Worm (Caenorhabditis elegans): ENCODE data around the gene C06E1.11.

The C06E1.11 gene

ce11 chrIII:8609683-8610082 lies 6.8 kb downstream of the C06E1.11 start, which contains the start of gene C06E1.9:
TSS of gene C06E1.9 (minus strand) at chrIII:8609783.
- no peak for TF ChIP-seq K09A11.1 (tag; optimal IDR thresholded peaks at IDR 0.05; ENCODE audit: insufficient read depth)
- TF ChIP-seq ref-2 (tag; optimal IDR thresholded peaks at IDR 0.05), result no peak
- no peak for TF ChIP-seq ceh-22 (tag; optimal IDR thresholded peaks at IDR 0.05)
- TF ChIP-seq madf-2 (tag; optimal IDR thresholded peaks at IDR 0.05), result no peak
- TF ChIP-seq ceh-2 (tag; optimal IDR thresholded peaks at IDR 0.05), result no peak
- no peak for TF ChIP-seq unc-55 (GFP tag; optimal IDR thresholded peaks at IDR 0.05)
- TF ChIP-seq fkh-6 (tag; optimal IDR thresholded peaks at IDR 0.05), result no peak
- TF ChIP-seq ceh-9 (tag; optimal IDR thresholded peaks at IDR 0.05), result no peak
- no peak for TF ChIP-seq C38D4.7 (GFP tag; optimal IDR thresholded peaks at IDR 0.05)
- no peak for TF ChIP-seq ets-4 (tag; optimal IDR thresholded peaks at IDR 0.05)

DNA sequence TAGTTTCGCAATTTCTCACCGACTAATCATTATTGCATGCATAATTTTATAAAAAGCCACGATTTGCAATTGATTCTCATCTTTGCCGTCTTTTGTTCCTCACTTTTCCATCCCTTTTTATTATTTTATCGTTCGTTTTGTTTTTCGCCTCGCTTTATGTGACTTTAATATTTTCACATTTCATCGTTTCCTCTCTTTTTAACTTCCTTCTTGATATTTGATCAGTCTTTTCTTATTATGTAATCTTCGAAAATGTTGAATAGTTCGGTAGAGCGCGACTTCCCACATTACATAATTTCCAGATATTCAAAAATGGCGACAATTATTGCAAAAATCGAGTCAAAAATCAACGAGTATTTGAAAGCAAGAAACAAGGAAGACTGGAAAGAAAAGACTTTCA lies 11.0 kb downstream of the C06E1.11 start, which contains the start of gene C06E1.1:
C06E1.1 (plus strand) TSS at position 301 of the 400 bp plus-strand sequence.
- TF ChIP-seq ref-2 (tag; optimal IDR thresholded peaks at IDR 0.05) (no peak), hlh-15 (tag; optimal IDR thresholded peaks at IDR 0.05) (no peak), unc-3 (GFP tag; conservative IDR thresholded peaks at IDR 0.05) (no peak), unc-3 (tag; optimal IDR thresholded peaks at IDR 0.05) (no peak), F13H6.1 (tag; optimal IDR thresholded peaks at IDR 0.05) (no peak), hlh-30 (tag; optimal IDR thresholded peaks at IDR 0.05; ENCODE audit: insufficient read depth) (no peak), ceh-31 (tag; optimal IDR thresholded peaks at IDR 0.05) (no peak), hlh-6 (tag; optimal IDR thresholded peaks at IDR 0.05) (no peak), fkh-6 (tag; optimal IDR thresholded peaks at IDR 0.05) (no peak), nhr-11 (tag; optimal IDR thresholded peaks at IDR 0.05) (no peak), ceh-22 (tag; optimal IDR thresholded peaks at IDR 0.05) (no peak), tbx-7 (tag; optimal IDR thresholded peaks at IDR 0.05) (no peak), pha-4 (tag; optimal IDR thresholded peaks at IDR 0.05) (no peak), ceh-14 (tag; optimal IDR thresholded peaks at IDR 0.05) (no peak), K09A11.1 (tag; optimal IDR thresholded peaks at IDR 0.05; ENCODE audit: insufficient read depth) (no peak)

ce11 chrIII:8602148-8602547 lies 14.3 kb downstream of the C06E1.11 start:
- TF ChIP-seq hlh-30 (tag; optimal IDR thresholded peaks at IDR 0.05; ENCODE audit: insufficient read depth) (no peak), Y22D7AL.16 (tag; optimal IDR thresholded peaks at IDR 0.05) (no peak), lin-11 (tag; optimal IDR thresholded peaks at IDR 0.05) (no peak), K02D7.2 (tag; optimal IDR thresholded peaks at IDR 0.05) (no peak), C08G9.2 (tag; optimal IDR thresholded peaks at IDR 0.05) (no peak), elt-2 (tag; optimal IDR thresholded peaks at IDR 0.05) (no peak), hlh-13 (GFP tag; optimal IDR thresholded peaks at IDR 0.05) (no peak), unc-55 (GFP tag; optimal IDR thresholded peaks at IDR 0.05) (no peak), pha-2 (tag; optimal IDR thresholded peaks at IDR 0.05) (no peak), sox-4 (tag; optimal IDR thresholded peaks at IDR 0.05) (no peak), ahr-1 (tag; optimal IDR thresholded peaks at IDR 0.05) (no peak), pha-4 (tag; optimal IDR thresholded peaks at IDR 0.05) (no peak), pros-1 (tag; optimal IDR thresholded peaks at IDR 0.05) (no peak), ceh-24 (tag; optimal IDR thresholded peaks at IDR 0.05) (no peak)

DNA sequence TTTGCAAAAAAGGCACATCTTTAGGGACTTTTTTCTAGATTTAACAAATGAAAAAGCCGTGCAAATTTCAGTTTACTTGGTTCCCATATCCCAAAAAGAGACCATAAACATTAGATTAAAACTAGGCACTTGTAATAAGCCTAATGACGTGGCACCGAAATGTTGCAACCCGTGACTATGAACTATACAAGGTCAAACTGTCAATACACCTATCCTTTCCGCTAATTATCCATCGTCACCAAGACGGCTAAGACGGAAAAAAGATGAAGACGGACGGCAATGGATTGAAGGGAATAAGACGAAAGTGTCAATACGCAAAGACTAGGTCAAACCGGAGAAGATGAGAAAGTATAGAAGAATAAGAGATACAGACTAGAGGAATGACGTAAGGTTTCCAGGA lies 17.5 kb downstream of the C06E1.11 start:
- TF ChIP-seq ceh-2 (tag; optimal IDR thresholded peaks at IDR 0.05), result no peak
- no peak for TF ChIP-seq ceh-31 (tag; optimal IDR thresholded peaks at IDR 0.05)
- TF ChIP-seq fkh-6 (tag; optimal IDR thresholded peaks at IDR 0.05), result no peak
- TF ChIP-seq hlh-13 (GFP tag; optimal IDR thresholded peaks at IDR 0.05), result no peak
- TF ChIP-seq sdc-2 (tag; optimal IDR thresholded peaks at IDR 0.05), result no peak
- TF ChIP-seq hlh-15 (tag; optimal IDR thresholded peaks at IDR 0.05), result no peak
- no peak for TF ChIP-seq pha-2 (tag; optimal IDR thresholded peaks at IDR 0.05)
- no peak for TF ChIP-seq rnt-1 (tag; optimal IDR thresholded peaks at IDR 0.05)

DNA sequence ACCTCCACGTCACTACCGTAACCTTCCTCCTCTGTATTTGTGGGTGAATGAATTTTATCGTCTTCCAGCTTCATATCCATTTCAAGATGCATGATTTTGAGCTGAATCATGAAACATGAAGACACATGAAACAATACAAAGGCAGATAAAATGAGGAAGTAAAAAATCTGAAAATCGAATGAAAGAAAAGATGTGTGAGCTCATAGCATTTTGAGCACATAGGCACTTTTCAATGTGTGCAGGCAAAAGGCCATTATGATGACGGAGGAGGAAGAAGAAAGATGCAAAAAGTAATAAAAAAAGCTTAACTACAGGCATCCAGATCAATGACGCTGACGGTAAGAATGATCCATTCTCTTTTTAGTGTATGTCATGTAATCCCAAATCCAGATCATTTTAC lies 18.7 kb downstream of the C06E1.11 start, which contains the start of gene ztf-30:
ztf-30 (minus strand) TSS at position 101 of the 400 bp plus-strand sequence.
- TF ChIP-seq lim-6 (tag; optimal IDR thresholded peaks at IDR 0.05) (no peak), odd-2 (tag; optimal IDR thresholded peaks at IDR 0.05) (no peak), Y22D7AL.16 (tag; optimal IDR thresholded peaks at IDR 0.05) (no peak)
